Worm (Caenorhabditis elegans): Measurements from ENCODE around the gene K10D2.8.

ce11 chrIII:5172470-5172869 lies 16.1 kb upstream of the K10D2.8 start, which contains the start of gene K10D2.5:
- peak; percentile 0 for TF ChIP-seq egl-27 (tag; optimal IDR thresholded peaks at IDR 0.05)
- TF ChIP-seq unc-62 (GFP tag; optimal IDR thresholded peaks at IDR 0.05), result no peak
- no peak for TF ChIP-seq sea-2 (GFP tag; optimal IDR thresholded peaks at IDR 0.05)
- TF ChIP-seq snpc-4 (tag; optimal IDR thresholded peaks at IDR 0.05), result peak; percentile 89
- no peak for TF ChIP-seq ceh-16 (tag; optimal IDR thresholded peaks at IDR 0.05)
- TF ChIP-seq hmg-11 (tag; optimal IDR thresholded peaks at IDR 0.05), result peak; percentile 44
- no peak for TF ChIP-seq ztf-11 (tag; optimal IDR thresholded peaks at IDR 0.05)
- peak; percentile 88 for TF ChIP-seq nfya-1 (tag; optimal IDR thresholded peaks at IDR 0.05; ENCODE audit: insufficient read depth)
- no peak for TF ChIP-seq aly-2 (tag; optimal IDR thresholded peaks at IDR 0.05)
- TF ChIP-seq lin-39 (tag; optimal IDR thresholded peaks at IDR 0.05), result peak; percentile 95
- TF ChIP-seq ZK546.5 (tag; optimal IDR thresholded peaks at IDR 0.05), result no peak
